Worm (Caenorhabditis elegans) whole organism, early embryonic: ENCODE results near the gene tbc-7.

ENCODE experiments used
- B0310.2 ChIP-seq: sonication (generic microtip); optimal IDR thresholded peaks from 2 replicates; lab custom pipeline; 2016; ENCODE audit warnings: mild to moderate bottlenecking, missing genetic modification characterization, missing compliant biosample characterization
- F13C5.2 ChIP-seq: sonication (generic microtip); optimal IDR thresholded peaks from 2 replicates; lab custom pipeline; 2017; ENCODE audit warnings: mild to moderate bottlenecking, missing genetic modification characterization, inconsistent platforms, missing compliant biosample characterization
- aly-1 ChIP-seq: sonication (generic microtip); optimal IDR thresholded peaks from 2 replicates; lab custom pipeline; 2016; ENCODE audit warnings: missing genetic modification characterization, missing compliant biosample characterization
- ama-1 ChIP-seq: fragments of 150-350 bp; optimal IDR thresholded peaks from 2 replicates; lab custom pipeline; 2014
- ceh-13 ChIP-seq: fragments of 200-800 bp; sonication (Bioruptor generic); optimal IDR thresholded peaks from 2 replicates; lab custom pipeline; 2018; ENCODE audit warnings: mild to moderate bottlenecking, missing genetic modification characterization, missing compliant biosample characterization
- ceh-36 ChIP-seq: sonication (generic microtip); optimal IDR thresholded peaks from 2 replicates; lab custom pipeline; 2016; ENCODE audit warnings: missing genetic modification characterization, inconsistent platforms, missing compliant biosample characterization
- ets-7 ChIP-seq: sonication (generic microtip); optimal IDR thresholded peaks from 2 replicates; lab custom pipeline; 2016; ENCODE audit warnings: missing genotype, missing genetic modification characterization, missing compliant biosample characterization
- flt-1 ChIP-seq: fragments of 200-800 bp; sonication (Bioruptor generic); IDR thresholded peaks from 2 replicates; pipeline ENCODE4 v1.3.6; 2022; ENCODE audit warnings: missing genetic modification characterization, missing compliant biosample characterization
- hmbx-1 ChIP-seq: sonication (generic microtip); optimal IDR thresholded peaks from 2 replicates; lab custom pipeline; 2016; ENCODE audit warnings: mild to moderate bottlenecking, missing genetic modification characterization, missing compliant biosample characterization
- hmg-4 ChIP-seq: fragments of 200-800 bp; sonication (Bioruptor generic); optimal IDR thresholded peaks from 2 replicates; lab custom pipeline; 2018; ENCODE audit warnings: mild to moderate bottlenecking, missing genetic modification characterization, missing compliant biosample characterization
- hnd-1 ChIP-seq: sonication (generic microtip); optimal IDR thresholded peaks from 2 replicates; lab custom pipeline; 2016; ENCODE audit warnings: missing genetic modification characterization, missing compliant biosample characterization
- pes-1 ChIP-seq: fragments of 200-800 bp; sonication (Bioruptor generic); IDR thresholded peaks from 2 replicates; pipeline ENCODE4 v1.3.6; 2022; ENCODE audit warnings: missing genetic modification reagents, missing genetic modification characterization, missing compliant biosample characterization
- scrt-1 ChIP-seq: fragments of 200-800 bp; sonication (Bioruptor generic); IDR thresholded peaks from 2 replicates; pipeline ENCODE4 v1.3.6; 2022; ENCODE audit warnings: missing genetic modification characterization, missing compliant biosample characterization
- sea-1 ChIP-seq: fragments of 200-800 bp; sonication (Bioruptor generic); conservative IDR thresholded peaks from 2 replicates; pipeline ENCODE4 v1.3.6; 2022; ENCODE audit warnings: missing genetic modification characterization, missing compliant biosample characterization
- tbx-11 ChIP-seq: fragments of 200-800 bp; sonication (Bioruptor generic); IDR thresholded peaks from 2 replicates; pipeline ENCODE4 v1.3.6; 2022; ENCODE audit warnings: missing genetic modification characterization, missing compliant biosample characterization
- tbx-37 ChIP-seq: fragments of 200-800 bp; sonication (Bioruptor generic); conservative IDR thresholded peaks from 2 replicates; pipeline ENCODE4 v1.3.6; 2022; ENCODE audit warnings: missing genetic modification reagents, missing genetic modification characterization, missing compliant biosample characterization
- tra-4 ChIP-seq: sonication (generic microtip); optimal IDR thresholded peaks from 2 replicates; lab custom pipeline; 2017; ENCODE audit warnings: missing genetic modification characterization, missing compliant biosample characterization

tbc-7 gene

ce11 chrX:5120807-5121206 is 13.3 kb upstream of the tbc-7 start:
- TF ChIP-seq hnd-1 (tag; lab: Kevin White, UChicago): no peak
- no peak for TF ChIP-seq pes-1 (GFP tag; lab: Robert Waterston, UW)
- TF ChIP-seq ama-1 (lab: Kevin White, UChicago): no peak
- no peak for TF ChIP-seq ceh-13
- TF ChIP-seq aly-1: no peak
- TF ChIP-seq F13C5.2 (tag; lab: Kevin White, UChicago): no peak
- no peak for TF ChIP-seq hmbx-1 (tag; lab: Kevin White, UChicago)
- no peak for TF ChIP-seq ets-7 (tag; lab: Kevin White, UChicago)
- TF ChIP-seq sea-1 (GFP tag; lab: Robert Waterston, UW): no peak
- no peak for TF ChIP-seq tbx-37 (GFP tag; lab: Robert Waterston, UW)
- no peak for TF ChIP-seq tra-4 (tag; lab: Kevin White, UChicago)
- no peak for TF ChIP-seq tbx-11
- TF ChIP-seq hmg-4 (GFP tag; lab: Kevin White, UChicago): no peak
- no peak for TF ChIP-seq B0310.2 (tag; lab: Kevin White, UChicago)

ce11 chrX:5121789-5122188 is 12.3 kb upstream of the tbc-7 start:
- no peak for TF ChIP-seq tra-4 (tag; lab: Kevin White, UChicago)
- no peak for TF ChIP-seq tbx-37 (GFP tag; lab: Robert Waterston, UW)
- TF ChIP-seq B0310.2 (tag; lab: Kevin White, UChicago): no peak
- TF ChIP-seq hnd-1 (tag; lab: Kevin White, UChicago): no peak
- no peak for TF ChIP-seq ets-7 (tag; lab: Kevin White, UChicago)
- TF ChIP-seq flt-1 (GFP tag; lab: Robert Waterston, UW): no peak
- TF ChIP-seq sea-1 (GFP tag; lab: Robert Waterston, UW): no peak
- TF ChIP-seq hmbx-1 (tag; lab: Kevin White, UChicago): no peak
- no peak for TF ChIP-seq ceh-36 (tag; lab: Kevin White, UChicago)
- no peak for TF ChIP-seq aly-1
- TF ChIP-seq ama-1 (lab: Kevin White, UChicago): no peak
- no peak for TF ChIP-seq hmg-4 (GFP tag; lab: Kevin White, UChicago)
- no peak for TF ChIP-seq scrt-1 (GFP tag; lab: Robert Waterston, UW)
- TF ChIP-seq F13C5.2 (tag; lab: Kevin White, UChicago): no peak
- no peak for TF ChIP-seq pes-1 (GFP tag; lab: Robert Waterston, UW)

DNA sequence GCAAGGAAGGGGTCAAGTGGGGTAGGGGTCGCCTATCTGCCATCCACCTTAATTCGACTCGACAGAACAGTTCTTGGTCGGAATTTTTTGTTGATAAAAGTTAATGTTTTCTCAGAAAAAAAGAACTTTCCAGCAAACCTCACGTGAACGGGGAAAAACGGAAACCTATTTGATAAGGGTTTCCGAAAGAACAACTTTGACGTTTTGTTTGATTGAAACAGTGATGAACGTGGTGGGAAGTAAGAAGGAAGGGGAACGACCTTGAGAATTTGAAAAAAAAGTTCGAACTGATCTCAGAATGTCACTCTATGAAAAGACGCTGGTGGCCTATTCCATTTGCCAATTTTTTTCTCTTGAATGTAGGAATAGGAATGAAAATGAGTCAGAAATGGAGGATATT is 11.7 kb upstream of the tbc-7 start:
- no peak for TF ChIP-seq pes-1 (GFP tag; lab: Robert Waterston, UW)
- no peak for TF ChIP-seq hmbx-1 (tag; lab: Kevin White, UChicago)
- TF ChIP-seq ama-1 (lab: Kevin White, UChicago): no peak
- no peak for TF ChIP-seq hnd-1 (tag; lab: Kevin White, UChicago)
- TF ChIP-seq B0310.2 (tag; lab: Kevin White, UChicago): no peak
- TF ChIP-seq flt-1 (GFP tag; lab: Robert Waterston, UW): no peak
- TF ChIP-seq aly-1: no peak
- no peak for TF ChIP-seq hmg-4 (GFP tag; lab: Kevin White, UChicago)
- TF ChIP-seq tra-4 (tag; lab: Kevin White, UChicago): no peak
- no peak for TF ChIP-seq ceh-13
- TF ChIP-seq F13C5.2 (tag; lab: Kevin White, UChicago): no peak
- no peak for TF ChIP-seq scrt-1 (GFP tag; lab: Robert Waterston, UW)
- TF ChIP-seq ets-7 (tag; lab: Kevin White, UChicago): no peak
- TF ChIP-seq tbx-37 (GFP tag; lab: Robert Waterston, UW): no peak
- TF ChIP-seq tbx-11: no peak

DNA sequence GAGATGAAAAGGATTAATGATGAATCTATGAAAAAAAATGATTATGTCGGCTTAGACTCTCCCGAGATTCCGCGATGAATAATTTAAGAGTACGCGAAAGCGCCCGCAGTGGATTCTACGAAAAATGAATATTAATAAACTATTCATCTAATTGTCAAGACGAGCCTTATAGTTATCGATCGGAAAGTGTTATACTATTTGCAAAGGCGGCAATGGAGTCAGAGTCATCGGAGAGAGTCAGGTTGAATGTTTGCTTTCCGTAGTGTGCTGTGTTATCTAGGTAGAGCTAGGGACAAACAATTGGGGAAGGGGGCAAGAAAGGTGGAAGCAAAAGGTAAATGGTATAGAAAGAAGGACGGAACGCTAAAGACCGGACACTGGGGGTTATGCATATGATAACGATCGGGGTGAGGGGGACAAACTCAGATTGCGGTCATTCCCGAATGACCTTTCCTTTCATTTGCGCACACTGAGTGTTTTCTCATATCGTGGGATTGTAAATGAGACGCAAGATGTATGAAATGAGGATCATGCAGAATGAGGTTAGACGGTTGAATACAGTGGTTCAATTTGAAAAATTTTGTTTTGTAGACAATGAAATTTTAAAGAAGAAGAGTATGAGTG is 11.2 kb upstream of the tbc-7 start:
- TF ChIP-seq hmg-4 (GFP tag; lab: Kevin White, UChicago) (peak; percentile 45), ets-7 (tag; lab: Kevin White, UChicago) (no peak), tra-4 (tag; lab: Kevin White, UChicago) (no peak), tbx-11 (0 out of 2 replicates have a peak, but pooled peaks have one; percentile 9), B0310.2 (tag; lab: Kevin White, UChicago) (no peak), tbx-37 (GFP tag; lab: Robert Waterston, UW) (no peak), hmbx-1 (tag; lab: Kevin White, UChicago) (no peak), F13C5.2 (tag; lab: Kevin White, UChicago) (no peak), sea-1 (GFP tag; lab: Robert Waterston, UW) (no peak), scrt-1 (GFP tag; lab: Robert Waterston, UW) (no peak), pes-1 (GFP tag; lab: Robert Waterston, UW) (no peak), hnd-1 (tag; lab: Kevin White, UChicago) (no peak), ceh-36 (tag; lab: Kevin White, UChicago) (no peak), aly-1 (no peak), flt-1 (GFP tag; lab: Robert Waterston, UW) (no peak)

DNA sequence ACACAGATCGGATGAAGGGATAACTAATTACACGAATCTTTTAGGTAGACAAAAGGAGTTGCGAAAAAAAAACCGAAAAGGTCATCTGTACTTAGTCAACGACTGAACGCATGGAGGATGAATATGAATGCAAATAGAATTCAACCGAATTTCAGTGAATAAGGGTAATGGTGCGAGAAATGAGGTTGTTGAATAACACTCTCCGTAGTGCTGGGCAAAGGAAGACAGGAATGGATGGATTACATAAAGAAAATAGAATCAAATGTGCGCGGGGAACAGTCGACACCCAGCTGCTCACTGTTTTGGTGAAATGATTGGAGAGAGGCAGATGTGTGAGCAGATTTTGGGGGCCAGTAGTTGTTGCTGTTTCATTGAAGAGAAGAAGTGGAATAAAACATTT is 9.8 kb upstream of the tbc-7 start:
- TF ChIP-seq ets-7 (tag; lab: Kevin White, UChicago): no peak

DNA sequence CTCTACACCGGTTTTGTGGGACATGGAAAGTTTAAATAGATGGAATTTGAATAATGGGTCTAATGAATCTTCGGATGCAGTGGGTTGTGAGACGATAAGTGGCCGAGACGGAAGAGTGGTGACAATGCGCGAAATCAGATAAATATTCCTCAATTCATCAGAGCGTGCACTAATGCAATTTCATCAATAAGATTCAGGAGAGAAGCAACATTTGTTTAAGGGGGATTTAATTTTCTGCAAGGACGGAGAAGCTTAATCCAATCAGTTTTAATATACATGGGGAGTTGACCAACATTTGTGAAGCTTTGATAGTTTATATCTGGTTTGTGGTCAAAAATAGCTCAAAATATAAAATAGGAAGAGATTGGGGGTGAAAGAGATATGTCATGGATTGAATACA is 4.6 kb upstream of the tbc-7 start:
- TF ChIP-seq tra-4 (tag; lab: Kevin White, UChicago) (no peak), B0310.2 (tag; lab: Kevin White, UChicago) (no peak), ama-1 (lab: Kevin White, UChicago) (no peak), sea-1 (GFP tag; lab: Robert Waterston, UW) (no peak), hnd-1 (tag; lab: Kevin White, UChicago) (no peak), flt-1 (GFP tag; lab: Robert Waterston, UW) (no peak)

DNA sequence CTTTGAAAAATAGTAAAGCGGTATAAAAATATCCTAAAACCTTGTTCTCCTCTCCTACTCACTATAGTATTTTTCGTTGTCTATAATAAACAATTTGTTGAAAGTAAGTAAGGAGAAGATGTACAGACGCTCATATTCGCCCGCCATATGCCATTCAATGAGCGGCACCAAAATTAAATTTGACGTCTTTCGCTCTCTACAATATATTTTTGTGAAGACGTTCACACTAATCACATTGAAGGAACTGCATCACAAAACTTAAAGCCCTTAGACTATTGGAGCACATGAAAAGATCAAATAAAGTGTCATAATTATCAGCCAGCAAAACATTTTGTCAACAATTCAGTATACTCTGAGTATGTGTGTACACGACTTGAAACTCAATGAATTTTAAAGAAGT is 2.3 kb upstream of the tbc-7 start:
- TF ChIP-seq sea-1 (GFP tag; lab: Robert Waterston, UW): no peak
- TF ChIP-seq flt-1 (GFP tag; lab: Robert Waterston, UW): no peak
- no peak for TF ChIP-seq ama-1 (lab: Kevin White, UChicago)
